Worm (Caenorhabditis elegans) whole organism, L3 larva: Measurements from ENCODE around the gene C52G5.3.

ENCODE experiments used
- R02D3.7 ChIP-seq: fragments of 150-350 bp; optimal IDR thresholded peaks from 2 replicates; lab custom pipeline; 2014; ENCODE audit warnings: missing biosample characterization, missing genetic modification characterization
- aly-2 ChIP-seq: fragments of 150-350 bp; optimal IDR thresholded peaks from 2 replicates; lab custom pipeline; 2014; ENCODE audit warnings: missing biosample characterization, missing genetic modification characterization
- ama-1 ChIP-seq: fragments of 150-350 bp; optimal IDR thresholded peaks from 2 replicates; lab custom pipeline; 2018
- ceh-28 ChIP-seq: fragments of 150-350 bp; optimal IDR thresholded peaks from 2 replicates; lab custom pipeline; 2014; ENCODE audit warnings: missing biosample characterization, missing genetic modification reagents, missing genetic modification characterization
- ceh-9 ChIP-seq: sonication (generic microtip); optimal IDR thresholded peaks from 2 replicates; lab custom pipeline; 2018; ENCODE audit warnings: missing biosample characterization, missing genetic modification characterization
- daf-12 ChIP-seq: fragments of 150-350 bp; optimal IDR thresholded peaks from 2 replicates; lab custom pipeline; 2014; ENCODE audit warnings: missing biosample characterization, missing genetic modification reagents, missing genetic modification characterization
- egl-27 ChIP-seq: sonication (generic microtip); optimal IDR thresholded peaks from 4 replicates; lab custom pipeline; 2017; ENCODE audit warnings: missing biosample characterization, missing genetic modification reagents, missing genetic modification characterization
- egl-5 ChIP-seq: fragments of 150-350 bp; optimal IDR thresholded peaks from 2 replicates; lab custom pipeline; 2017; ENCODE audit warnings: missing biosample characterization, missing genetic modification reagents, missing genetic modification characterization, inconsistent platforms
- elt-1 ChIP-seq: fragments of 150-350 bp; optimal IDR thresholded peaks from 2 replicates; lab custom pipeline; 2014; ENCODE audit warnings: missing biosample characterization, missing genetic modification characterization
- elt-2 ChIP-seq: sonication (generic microtip); optimal IDR thresholded peaks from 2 replicates; lab custom pipeline; 2016; ENCODE audit warnings: missing genetic modification reagents, mild to moderate bottlenecking, missing genetic modification characterization, missing compliant biosample characterization
- elt-3 ChIP-seq, 3 experiments: fragments of 150-350 bp in 1 of 3; sonication (generic microtip) in 2 of 3; optimal IDR thresholded peaks; 2 replicates in 2 of 3; 4 replicates in 1 of 3; lab custom pipeline; 2014 to 2017; ENCODE audit warnings: missing biosample characterization in 3 of 3, missing genetic modification characterization in 3 of 3
- fkh-2 ChIP-seq: fragments of 150-350 bp; optimal IDR thresholded peaks from 2 replicates; lab custom pipeline; 2014; ENCODE audit warnings: missing biosample characterization, missing genetic modification reagents, missing genetic modification characterization
- fos-1 ChIP-seq: fragments of 150-350 bp; optimal IDR thresholded peaks from 2 replicates; lab custom pipeline; 2014; ENCODE audit warnings: missing biosample characterization, missing genetic modification characterization
- hmg-11 ChIP-seq: sonication (generic microtip); optimal IDR thresholded peaks from 2 replicates; lab custom pipeline; 2016; ENCODE audit warnings: missing genetic modification characterization, missing compliant biosample characterization
- lin-15B ChIP-seq: fragments of 150-350 bp; optimal IDR thresholded peaks from 2 replicates; lab custom pipeline; 2014; ENCODE audit warnings: missing biosample characterization, missing genetic modification characterization
- lin-39 ChIP-seq: fragments of 150-350 bp; optimal IDR thresholded peaks from 2 replicates; lab custom pipeline; 2018; ENCODE audit warnings: missing biosample characterization, missing genetic modification reagents, missing genetic modification characterization
- mdl-1 ChIP-seq: fragments of 150-350 bp; optimal IDR thresholded peaks from 2 replicates; lab custom pipeline; 2014; ENCODE audit warnings: missing biosample characterization, missing genetic modification characterization
- nfya-1 ChIP-seq: sonication (generic microtip); optimal IDR thresholded peaks from 2 replicates; lab custom pipeline; 2017; ENCODE audit warnings: missing genetic modification characterization, mild to moderate bottlenecking, missing compliant biosample characterization, antibody characterized with exemption, moderate library complexity; ENCODE audit not compliant: insufficient read depth
- nhr-11 ChIP-seq: fragments of 150-350 bp; optimal IDR thresholded peaks from 2 replicates; lab custom pipeline; 2014; ENCODE audit warnings: missing biosample characterization, missing genetic modification characterization
- nhr-12 ChIP-seq: fragments of 150-350 bp; optimal IDR thresholded peaks from 2 replicates; lab custom pipeline; 2014; ENCODE audit warnings: missing biosample characterization, missing genetic modification characterization
- nhr-23 ChIP-seq: fragments of 150-350 bp; optimal IDR thresholded peaks from 2 replicates; lab custom pipeline; 2014; ENCODE audit warnings: missing biosample characterization, missing genetic modification reagents, missing genetic modification characterization
- nhr-237 ChIP-seq: fragments of 150-350 bp; optimal IDR thresholded peaks from 2 replicates; lab custom pipeline; 2014; ENCODE audit warnings: missing biosample characterization, missing genetic modification characterization
- nhr-25 ChIP-seq: sonication (generic microtip); optimal IDR thresholded peaks from 2 replicates; lab custom pipeline; 2017; ENCODE audit warnings: missing biosample characterization, missing genetic modification characterization
- nhr-43 ChIP-seq: sonication (generic microtip); optimal IDR thresholded peaks from 2 replicates; lab custom pipeline; 2016; ENCODE audit warnings: mild to moderate bottlenecking, missing genetic modification characterization, missing compliant biosample characterization; ENCODE audit not compliant: poor library complexity, severe bottlenecking
- nhr-67 ChIP-seq: fragments of 150-350 bp; optimal IDR thresholded peaks from 2 replicates; lab custom pipeline; 2014; ENCODE audit warnings: missing biosample characterization, missing genetic modification characterization
- nhr-76 ChIP-seq: fragments of 150-350 bp; sonication (generic microtip); optimal IDR thresholded peaks from 5 replicates; lab custom pipeline; 2014; ENCODE audit warnings: missing biosample characterization, missing genetic modification characterization
- nhr-77 ChIP-seq: fragments of 150-350 bp; optimal IDR thresholded peaks from 2 replicates; lab custom pipeline; 2014; ENCODE audit warnings: missing biosample characterization, missing genetic modification characterization
- pha-4 ChIP-seq: fragments of 150-350 bp; optimal IDR thresholded peaks from 2 replicates; lab custom pipeline; 2014; ENCODE audit warnings: missing biosample characterization, missing genetic modification reagents, missing genetic modification characterization
- pqm-1 ChIP-seq: fragments of 150-350 bp; optimal IDR thresholded peaks from 2 replicates; lab custom pipeline; 2017; ENCODE audit warnings: missing biosample characterization, missing genetic modification characterization, inconsistent platforms
- skn-1 ChIP-seq: fragments of 150-350 bp; optimal IDR thresholded peaks from 2 replicates; lab custom pipeline; 2014; ENCODE audit warnings: missing biosample characterization, missing genetic modification characterization
- snpc-4 ChIP-seq: fragments of 150-350 bp; optimal IDR thresholded peaks from 2 replicates; lab custom pipeline; 2014; ENCODE audit warnings: missing biosample characterization, missing genetic modification characterization
- unc-39 ChIP-seq: sonication (generic microtip); optimal IDR thresholded peaks from 4 replicates; lab custom pipeline; 2017; ENCODE audit warnings: missing biosample characterization, missing genetic modification characterization
- unc-62 ChIP-seq: fragments of 150-350 bp; sonication (generic microtip); optimal IDR thresholded peaks from 4 replicates; lab custom pipeline; 2014; ENCODE audit warnings: missing biosample characterization, missing genetic modification reagents, missing genetic modification characterization
- ztf-11 ChIP-seq: fragments of 150-350 bp; optimal IDR thresholded peaks from 2 replicates; lab custom pipeline; 2014; ENCODE audit warnings: missing biosample characterization, missing genetic modification characterization
- ztf-4 ChIP-seq: fragments of 150-350 bp; optimal IDR thresholded peaks from 2 replicates; lab custom pipeline; 2014; ENCODE audit warnings: missing biosample characterization, missing genetic modification characterization

Gene C52G5.3

DNA sequence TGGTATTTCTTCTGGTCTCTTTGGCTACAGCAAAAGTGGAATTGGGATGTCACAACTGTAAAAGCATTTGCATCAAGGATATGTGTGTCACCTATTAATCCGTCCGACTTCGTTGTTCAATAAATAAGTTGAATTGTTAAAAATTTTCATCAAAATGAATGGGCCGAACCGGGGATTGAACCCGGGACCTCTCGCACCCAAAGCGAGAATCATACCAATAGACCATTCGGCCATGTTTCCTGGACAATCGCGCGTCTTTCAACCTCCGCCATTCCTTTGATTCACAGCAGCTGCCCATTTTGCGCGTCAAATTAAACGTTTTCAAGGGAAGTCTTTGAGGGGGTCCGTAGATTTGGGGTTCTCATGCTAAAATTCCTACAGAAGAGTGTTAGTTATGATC lies 8.7 kb upstream of the C52G5.3 start:
- TF ChIP-seq R02D3.7, result no peak
- peak; percentile 3 for TF ChIP-seq lin-39 (tag; lab: Kevin White, UChicago)
- TF ChIP-seq, all 47 proteins: peak for 1

DNA sequence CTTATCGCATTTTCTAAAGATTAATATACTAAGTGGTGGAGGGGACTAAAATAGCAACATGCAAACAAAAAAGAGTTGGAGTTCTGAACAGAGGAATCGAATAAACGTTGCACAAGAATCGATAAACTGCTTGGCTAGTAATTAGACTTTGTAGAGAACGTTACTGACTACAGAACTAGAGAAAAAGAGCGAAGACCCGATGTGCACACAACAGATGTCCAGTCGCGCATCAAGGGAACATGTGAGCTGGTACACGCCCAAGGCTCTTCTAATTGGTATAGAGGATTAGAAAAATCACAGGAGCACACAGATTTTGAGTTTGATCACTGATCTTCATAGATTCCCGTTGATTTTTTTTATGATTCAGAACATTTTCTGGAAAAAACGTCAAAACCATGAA lies 8.2 kb upstream of the C52G5.3 start:
- TF ChIP-seq pqm-1 (no peak), R02D3.7 (no peak), elt-3 (tag; optimal IDR thresholded peaks at IDR 0.05; lab: Kevin White, UChicago) (no peak), ztf-11 (tag; lab: Kevin White, UChicago) (no peak), nfya-1 (tag; lab: Kevin White, UChicago) (no peak), nhr-237 (tag; lab: Kevin White, UChicago) (no peak), nhr-77 (no peak), elt-2 (tag; lab: Kevin White, UChicago) (no peak), nhr-67 (tag; lab: Kevin White, UChicago) (no peak), nhr-25 (tag; lab: Kevin White, UChicago) (no peak), daf-12 (tag; lab: Kevin White, UChicago) (no peak), unc-39 (tag; lab: Kevin White, UChicago) (no peak), lin-15B (tag; lab: Kevin White, UChicago) (no peak), unc-62 (GFP tag; lab: Kevin White, UChicago) (no peak), ceh-28 (tag; lab: Kevin White, UChicago) (no peak), egl-27 (tag; lab: Kevin White, UChicago) (no peak), nhr-76 (tag; lab: Kevin White, UChicago) (no peak), nhr-12 (tag; lab: Kevin White, UChicago) (no peak), fkh-2 (tag; lab: Kevin White, UChicago) (no peak), ztf-4 (tag; lab: Kevin White, UChicago) (no peak)

DNA sequence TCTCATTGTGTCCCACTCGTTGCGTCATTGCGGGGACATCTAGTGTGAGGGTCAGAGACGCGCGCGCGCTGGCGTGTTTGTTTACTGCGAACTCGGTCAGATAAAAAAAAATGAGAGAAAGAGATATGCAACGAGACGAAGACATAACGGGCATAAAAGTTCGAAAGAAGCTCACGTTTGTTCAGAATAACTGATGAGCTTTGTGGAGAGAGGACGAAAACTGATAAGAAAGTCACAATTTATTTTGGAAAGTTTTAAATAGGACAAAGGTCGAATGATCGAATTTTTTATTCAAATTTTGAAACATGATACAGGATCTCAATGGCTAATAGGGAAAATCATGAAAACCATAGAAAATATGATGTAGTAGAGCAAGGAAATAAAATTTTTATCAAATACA lies 7.1 kb upstream of the C52G5.3 start:
- TF ChIP-seq pha-4 (tag; lab: Kevin White, UChicago) (peak; percentile 40), aly-2 (tag; lab: Kevin White, UChicago) (no peak), nhr-25 (tag; lab: Kevin White, UChicago) (no peak), ceh-28 (tag; lab: Kevin White, UChicago) (no peak), fos-1 (tag; lab: Kevin White, UChicago) (no peak), nfya-1 (tag; lab: Kevin White, UChicago) (peak; percentile 23), lin-39 (tag; lab: Kevin White, UChicago) (peak; percentile 8), nhr-23 (tag; lab: Kevin White, UChicago) (peak; percentile 33), elt-2 (tag; lab: Kevin White, UChicago) (peak; percentile 45)

DNA sequence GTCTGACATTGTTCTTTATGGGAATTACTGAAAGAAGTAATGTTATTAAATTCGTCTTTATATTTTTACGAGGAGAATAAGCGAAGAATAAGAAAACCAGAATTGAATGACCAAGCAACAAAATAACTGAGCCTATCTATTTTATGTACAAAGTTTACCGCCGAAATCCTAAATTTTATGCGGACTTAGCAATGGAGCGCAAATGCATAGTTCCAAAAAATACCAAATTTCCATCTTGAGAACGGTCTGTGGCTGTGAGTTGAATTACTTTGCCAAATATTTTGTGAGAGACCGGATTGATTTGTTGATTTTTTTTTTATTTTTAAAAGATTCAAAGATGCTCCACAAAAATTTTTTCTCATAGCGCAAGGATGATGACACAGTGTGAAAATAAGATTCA lies 6.6 kb upstream of the C52G5.3 start, which contains the start of gene chd-3:
chd-3 (minus strand) TSS at position 27 of the 400 bp plus-strand sequence.
- TF ChIP-seq ceh-9 (no peak), pha-4 (tag; lab: Kevin White, UChicago) (no peak), egl-5 (tag; lab: Kevin White, UChicago) (no peak), R02D3.7 (no peak), snpc-4 (no peak), nhr-11 (tag; lab: Kevin White, UChicago) (no peak), lin-39 (tag; lab: Kevin White, UChicago) (no peak), fos-1 (tag; lab: Kevin White, UChicago) (no peak), egl-27 (tag; lab: Kevin White, UChicago) (no peak), nhr-25 (tag; lab: Kevin White, UChicago) (no peak), skn-1 (no peak), hmg-11 (tag; lab: Kevin White, UChicago) (no peak), aly-2 (tag; lab: Kevin White, UChicago) (no peak), daf-12 (tag; lab: Kevin White, UChicago) (no peak)

DNA sequence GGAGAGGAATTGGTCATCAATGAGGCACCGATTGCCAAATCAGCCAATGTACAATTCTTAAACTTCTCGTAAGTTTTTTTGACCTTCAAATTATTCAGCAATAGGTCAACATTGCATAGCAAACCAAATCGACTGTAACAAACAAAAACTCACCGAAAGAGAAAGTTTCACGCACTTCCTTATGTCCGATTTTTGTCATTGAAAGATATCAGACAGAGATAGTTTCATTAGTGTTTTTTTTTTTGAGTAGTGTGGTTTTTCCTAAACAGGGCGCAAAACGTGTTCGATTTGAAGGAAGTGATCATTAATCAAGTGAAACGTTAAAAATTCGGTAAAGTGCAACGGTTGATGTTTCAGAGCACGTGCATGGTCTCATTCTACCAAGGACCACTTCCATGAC lies 1.8 kb downstream of the C52G5.3 start:
- TF ChIP-seq egl-27 (tag; lab: Kevin White, UChicago) (peak; percentile 21), ceh-28 (tag; lab: Kevin White, UChicago) (no peak), nhr-23 (tag; lab: Kevin White, UChicago) (peak; percentile 84), elt-1 (tag; lab: Kevin White, UChicago) (peak; percentile 56), elt-3 (tag; optimal IDR thresholded peaks at IDR 0.05; lab: Kevin White, UChicago) (peak in 1 of 3 experiments; percentile 16), nhr-43 (tag; lab: Kevin White, UChicago) (peak; percentile 66), ama-1 (lab: Kevin White, UChicago) (no peak), nhr-25 (tag; lab: Kevin White, UChicago) (peak; percentile 92), nfya-1 (tag; lab: Kevin White, UChicago) (peak; percentile 3), hmg-11 (tag; lab: Kevin White, UChicago) (no peak), mdl-1 (tag; lab: Kevin White, UChicago) (no peak)
